Fruit fly (Drosophila melanogaster): ENCODE measurements around the gene eas.

DNA sequence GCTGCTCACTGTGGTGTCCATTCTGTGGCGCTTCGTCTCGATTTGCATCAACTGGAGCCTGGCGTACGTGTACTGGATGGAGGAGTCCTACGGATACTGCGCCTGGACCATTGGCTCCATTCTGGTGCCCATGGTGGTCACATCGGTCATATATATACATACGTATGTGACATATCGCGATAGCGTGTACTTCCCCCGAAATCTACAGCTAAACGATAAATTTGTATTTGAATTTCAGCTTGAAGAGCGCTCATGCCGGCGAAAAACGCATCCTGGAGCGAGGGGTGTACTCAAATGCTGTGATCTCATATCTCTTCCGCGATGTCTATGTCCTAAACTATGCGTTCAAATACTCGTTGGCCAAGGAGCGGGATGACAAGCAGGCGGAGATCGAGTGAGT is 45.4 kb downstream of the eas start:
- TF ChIP-seq fru (GFP tag; optimal IDR thresholded peaks at IDR 0.05) (no peak), br (GFP tag; optimal IDR thresholded peaks at IDR 0.05) (no peak), psq (GFP tag; optimal IDR thresholded peaks at IDR 0.05) (no peak)
